Fruit fly (Drosophila melanogaster) whole organism, embryonic: ENCODE results near the gene Rsph1.

Experiments used
- CG10366 ChIP-seq: fragments of 200-800 bp; sonication (Bioruptor generic); IDR thresholded peaks from 2 replicates; pipeline ENCODE4 v1.3.6; 2022; ENCODE audit warnings: missing biosample characterization, missing genetic modification characterization
- CG10543 ChIP-seq: fragments of 200-800 bp; sonication (Bioruptor generic); optimal IDR thresholded peaks from 3 replicates; lab custom pipeline; 2017; ENCODE audit warnings: missing biosample characterization, mild to moderate bottlenecking, missing genetic modification characterization, moderate library complexity
- CG11247 ChIP-seq: fragments of 200-800 bp; sonication (Bioruptor generic); IDR thresholded peaks from 2 replicates; pipeline ENCODE4 v1.3.6; 2022; ENCODE audit warnings: missing biosample characterization, missing genetic modification characterization
- CG12155 ChIP-seq: fragments of 200-800 bp; sonication (Bioruptor generic); optimal IDR thresholded peaks from 3 replicates; lab custom pipeline; 2016; ENCODE audit warnings: missing biosample characterization, missing genetic modification characterization
- CG15073 ChIP-seq: fragments of 200-800 bp; sonication (Bioruptor generic); optimal IDR thresholded peaks from 2 replicates; lab custom pipeline; 2016; ENCODE audit warnings: missing biosample characterization, missing genetic modification characterization
- CG18011 ChIP-seq: fragments of 200-800 bp; sonication (Bioruptor generic); optimal IDR thresholded peaks from 2 replicates; lab custom pipeline; 2017; ENCODE audit warnings: missing biosample characterization, missing genetic modification characterization, mild to moderate bottlenecking, moderate library complexity, missing genotype
- CG18476 ChIP-seq: fragments of 200-800 bp; sonication (Bioruptor generic); optimal IDR thresholded peaks from 2 replicates; lab custom pipeline; 2016; ENCODE audit warnings: missing biosample characterization, mild to moderate bottlenecking, missing genetic modification characterization
- CG18619 ChIP-seq: fragments of 200-800 bp; sonication (Bioruptor generic); optimal IDR thresholded peaks from 3 replicates; lab custom pipeline; 2017; ENCODE audit warnings: missing biosample characterization, mild to moderate bottlenecking, missing genetic modification characterization
- CG2120 ChIP-seq: fragments of 200-800 bp; sonication (Bioruptor generic); optimal IDR thresholded peaks from 3 replicates; lab custom pipeline; 2016; ENCODE audit warnings: missing biosample characterization, missing genetic modification characterization
- CG2889 ChIP-seq: fragments of 200-800 bp; sonication (Bioruptor generic); IDR thresholded peaks from 3 replicates; pipeline ENCODE4 v1.3.6; 2022; ENCODE audit warnings: missing biosample characterization, missing genetic modification characterization
- CG32772 ChIP-seq: fragments of 200-800 bp; sonication (Bioruptor generic); IDR thresholded peaks from 2 replicates; pipeline ENCODE4 v1.3.6; 2022; ENCODE audit warnings: missing biosample characterization, missing genetic modification characterization
- CG3726 ChIP-seq: fragments of 200-800 bp; sonication (Bioruptor generic); IDR thresholded peaks from 3 replicates; pipeline ENCODE4, ENCODE4 v1.3.6; 2022; ENCODE audit warnings: missing biosample characterization, missing genetic modification characterization
- CG6683 ChIP-seq: fragments of 200-800 bp; sonication (Bioruptor generic); optimal IDR thresholded peaks from 2 replicates; lab custom pipeline; 2017; ENCODE audit warnings: missing biosample characterization, mild to moderate bottlenecking, missing genetic modification characterization, missing genetic modification reagents
- CG7963 ChIP-seq: fragments of 200-800 bp; sonication (Bioruptor generic); IDR thresholded peaks from 3 replicates; pipeline ENCODE4 v1.3.6; 2022; ENCODE audit warnings: missing biosample characterization, missing genetic modification characterization; ENCODE audit not compliant: partially characterized antibody
- CG7987 ChIP-seq: fragments of 200-800 bp; sonication (Bioruptor generic); optimal IDR thresholded peaks from 2 replicates; lab custom pipeline; 2018; ENCODE audit warnings: missing biosample characterization, mild to moderate bottlenecking, missing genetic modification characterization, moderate library complexity
- Dip2 ChIP-seq: fragments of 200-800 bp; sonication (Bioruptor generic); IDR thresholded peaks from 2 replicates; pipeline ENCODE4 v1.3.6; 2022; ENCODE audit warnings: missing biosample characterization, missing genetic modification characterization
- Drgx ChIP-seq: fragments of 200-800 bp; sonication (Bioruptor generic); IDR thresholded peaks from 2 replicates; pipeline ENCODE4 v1.3.6; 2022; ENCODE audit warnings: missing biosample characterization, missing genetic modification characterization
- Eip74EF ChIP-seq, 2 experiments: fragments of 200-800 bp in 1 of 2; fragments of >200 bp in 1 of 2; sonication (Bioruptor generic) in 1 of 2; optimal IDR thresholded peaks; 2 replicates each; lab custom pipeline; 2017 to 2019; ENCODE audit warnings: missing biosample characterization in 2 of 2, missing genetic modification characterization in 2 of 2, mild to moderate bottlenecking in 1 of 2, moderate library complexity in 1 of 2
- Fer2 ChIP-seq: fragments of 200-800 bp; sonication (Bioruptor generic); optimal IDR thresholded peaks from 2 replicates; lab custom pipeline; 2018; ENCODE audit warnings: missing biosample characterization, mild to moderate bottlenecking, missing genetic modification characterization, moderate library complexity
- Hey ChIP-seq: fragments of 200-800 bp; sonication (Bioruptor generic); optimal IDR thresholded peaks from 3 replicates; lab custom pipeline; 2018; ENCODE audit warnings: missing biosample characterization, mild to moderate bottlenecking, missing genetic modification characterization
- Hr78 ChIP-seq, 2 experiments: fragments of 200-800 bp in 1 of 2; fragments of >200 bp in 1 of 2; sonication (Bioruptor generic) in 1 of 2; optimal IDR thresholded peaks; 2 replicates each; lab custom pipeline; 2017 to 2019; ENCODE audit warnings: missing biosample characterization in 2 of 2, missing genetic modification characterization in 2 of 2, mild to moderate bottlenecking in 1 of 2, moderate library complexity in 1 of 2
- MESR4 ChIP-seq: fragments of 200-800 bp; sonication (Bioruptor generic); optimal IDR thresholded peaks from 2 replicates; lab custom pipeline; 2018; ENCODE audit warnings: missing biosample characterization, mild to moderate bottlenecking, missing genetic modification characterization, moderate library complexity
- Med ChIP-seq: fragments of 200-800 bp; sonication (Bioruptor generic); peaks from one replicate; lab custom pipeline; 2016; ENCODE audit warnings: missing biosample characterization, missing genetic modification characterization, mild to moderate bottlenecking, inconsistent platforms, moderate library complexity
- NC2α ChIP-seq: fragments of 200-800 bp; sonication (Bioruptor generic); optimal IDR thresholded peaks from 2 replicates; lab custom pipeline; 2016; ENCODE audit warnings: missing biosample characterization, missing genetic modification characterization
- ara ChIP-seq: fragments of 200-800 bp; sonication (Bioruptor generic); IDR thresholded peaks from 2 replicates; pipeline ENCODE4 v1.3.6; 2022; ENCODE audit warnings: missing biosample characterization, missing genetic modification characterization
- ash1 ChIP-seq: fragments of 200-800 bp; sonication (Bioruptor generic); optimal IDR thresholded peaks from 2 replicates; lab custom pipeline; 2018; ENCODE audit warnings: missing biosample characterization, mild to moderate bottlenecking, missing genetic modification characterization
- croc ChIP-seq: fragments of 200-800 bp; sonication (Bioruptor generic); conservative IDR thresholded peaks from 3 replicates; pipeline ENCODE4 v1.3.6; 2022; ENCODE audit warnings: missing biosample characterization, missing genetic modification characterization
- danr ChIP-seq: fragments of 200-800 bp; sonication (Bioruptor generic); IDR thresholded peaks from 2 replicates; pipeline ENCODE4 v1.3.6; 2022; ENCODE audit warnings: missing biosample characterization, missing genetic modification characterization
- exex ChIP-seq: fragments of 200-800 bp; sonication (Bioruptor generic); optimal IDR thresholded peaks from 4 replicates; lab custom pipeline; 2018; ENCODE audit warnings: missing biosample characterization, mild to moderate bottlenecking, missing genetic modification characterization, moderate library complexity
- gt ChIP-seq: fragments of 200-800 bp; sonication (Bioruptor generic); IDR thresholded peaks from 2 replicates; pipeline ENCODE4 v1.3.6; 2022; ENCODE audit warnings: missing biosample characterization, missing genetic modification characterization
- knrl ChIP-seq: fragments of 200-800 bp; sonication (Bioruptor generic); IDR thresholded peaks from 3 replicates; pipeline ENCODE4 v1.3.6; 2022; ENCODE audit warnings: missing biosample characterization, missing genetic modification characterization; ENCODE audit not compliant: partially characterized antibody
- lilli ChIP-seq: fragments of 200-800 bp; sonication (Bioruptor generic); optimal IDR thresholded peaks from 3 replicates; lab custom pipeline; 2016; ENCODE audit warnings: missing biosample characterization, missing genetic modification characterization
- p53 ChIP-seq: fragments of 200-800 bp; sonication (Bioruptor generic); optimal IDR thresholded peaks from 2 replicates; lab custom pipeline; 2016; ENCODE audit warnings: missing biosample characterization, missing genetic modification characterization
- peb ChIP-seq: fragments of 200-800 bp; sonication (Bioruptor generic); IDR thresholded peaks from 2 replicates; pipeline ENCODE4 v1.3.6; 2022; ENCODE audit warnings: missing biosample characterization, missing genetic modification characterization
- pita ChIP-seq: fragments of 200-800 bp; sonication (Bioruptor generic); optimal IDR thresholded peaks from 2 replicates; lab custom pipeline; 2017; ENCODE audit warnings: missing biosample characterization, mild to moderate bottlenecking, missing genetic modification characterization
- psq ChIP-seq: fragments of 200-800 bp; sonication (Bioruptor generic); optimal IDR thresholded peaks from 2 replicates; lab custom pipeline; 2017; ENCODE audit warnings: missing biosample characterization, missing genetic modification characterization
- shn ChIP-seq: fragments of 200-800 bp; sonication (Bioruptor generic); optimal IDR thresholded peaks from 3 replicates; lab custom pipeline; 2016; ENCODE audit warnings: missing biosample characterization, missing genetic modification characterization
- sim ChIP-seq: fragments of 200-800 bp; sonication (Bioruptor generic); IDR thresholded peaks from 2 replicates; pipeline ENCODE4 v1.3.6; 2022; ENCODE audit warnings: missing biosample characterization, missing genetic modification characterization
- sna ChIP-seq: fragments of 200-800 bp; sonication (Bioruptor generic); IDR thresholded peaks from 2 replicates; pipeline ENCODE4 v1.3.6; 2022; ENCODE audit warnings: missing biosample characterization, missing genetic modification characterization; ENCODE audit not compliant: partially characterized antibody
- tll ChIP-seq, 2 experiments: fragments of 200-800 bp in 1 of 2; fragments of >200 bp in 1 of 2; sonication (Bioruptor generic) in 1 of 2; optimal IDR thresholded peaks; 2 replicates each; lab custom pipeline; 2017 to 2019; ENCODE audit warnings: missing biosample characterization in 2 of 2, missing genetic modification characterization in 2 of 2, mild to moderate bottlenecking in 1 of 2, moderate library complexity in 1 of 2
- unc-4 ChIP-seq: fragments of 200-800 bp; sonication (Bioruptor generic); IDR thresholded peaks from 2 replicates; pipeline ENCODE4 v1.3.6; 2022; ENCODE audit warnings: missing biosample characterization, missing genetic modification characterization; ENCODE audit not compliant: partially characterized antibody
- zen ChIP-seq: fragments of 200-800 bp; sonication (Bioruptor generic); optimal IDR thresholded peaks from 3 replicates; lab custom pipeline; 2018; ENCODE audit warnings: missing biosample characterization, mild to moderate bottlenecking, missing genetic modification characterization, moderate library complexity

Rsph1 gene

dm6 chr2L:13206077-13206668 lies 22.9 kb downstream of the Rsph1 start (continued):
- TF ChIP-seq CG12155 (GFP tag; lab: Kevin White, UChicago): no peak
- TF ChIP-seq knrl (GFP tag; lab: Robert Waterston, UW): no peak
- no peak for TF ChIP-seq CG32772 (GFP tag; lab: Robert Waterston, UW)
- TF ChIP-seq shn: no peak
- no peak for TF ChIP-seq unc-4 (GFP tag; lab: Robert Waterston, UW)
- TF ChIP-seq CG10366: no peak
- no peak for TF ChIP-seq croc (GFP tag; lab: Robert Waterston, UW)
- no peak for TF ChIP-seq sim (GFP tag; lab: Robert Waterston, UW)
- TF ChIP-seq MESR4: no peak
- no peak for TF ChIP-seq psq (GFP tag; lab: Kevin White, UChicago)
- no peak for TF ChIP-seq CG18011 (GFP tag; lab: Kevin White, UChicago)
- no peak for TF ChIP-seq CG2120 (GFP tag; lab: Kevin White, UChicago)
- TF ChIP-seq Hey (tag; lab: Kevin White, UChicago): peak; percentile 61
- TF ChIP-seq sna (GFP tag; lab: Robert Waterston, UW): no peak
- TF ChIP-seq peb (GFP tag; lab: Robert Waterston, UW): no peak
- TF ChIP-seq Eip74EF (GFP tag; optimal IDR thresholded peaks at IDR 0.05; lab: Kevin White, UChicago): no peak
- peak; percentile 95 for TF ChIP-seq CG10543 (GFP tag; lab: Kevin White, UChicago)
- no peak for TF ChIP-seq CG11247 (GFP tag; lab: Robert Waterston, UW)
- TF ChIP-seq tll (GFP tag; optimal IDR thresholded peaks at IDR 0.05; lab: Kevin White, UChicago): no peak
- no peak for TF ChIP-seq CG18476 (GFP tag; lab: Kevin White, UChicago)
- TF ChIP-seq CG7987: peak; percentile 37
- TF ChIP-seq CG3726 (GFP tag; lab: Robert Waterston, UW): no peak
- TF ChIP-seq NC2α (GFP tag; lab: Kevin White, UChicago): no peak
- TF ChIP-seq p53: no peak
- no peak for TF ChIP-seq gt (GFP tag; lab: Robert Waterston, UW)
- no peak for TF ChIP-seq pita (GFP tag; lab: Kevin White, UChicago)
- TF ChIP-seq CG2889 (GFP tag; lab: Robert Waterston, UW): no peak
- TF ChIP-seq ara (GFP tag; lab: Robert Waterston, UW): no peak
- no peak for TF ChIP-seq CG18619 (GFP tag; lab: Kevin White, UChicago)
- peak; percentile 26 for TF ChIP-seq CG6683 (GFP tag; lab: Kevin White, UChicago)
- no peak for TF ChIP-seq CG15073 (GFP tag; lab: Kevin White, UChicago)
- peak; percentile 18 for TF ChIP-seq lilli (GFP tag; lab: Kevin White, UChicago)
- TF ChIP-seq Hr78 (GFP tag; optimal IDR thresholded peaks at IDR 0.05; lab: Kevin White, UChicago): no peak
- TF ChIP-seq danr (GFP tag; lab: Robert Waterston, UW): no peak
- TF ChIP-seq Fer2 (tag; lab: Kevin White, UChicago): no peak
- no peak for TF ChIP-seq Dip2 (GFP tag; lab: Robert Waterston, UW)
- TF ChIP-seq zen (tag; lab: Kevin White, UChicago): no peak

dm6 chr2L:13206857-13207463 lies 23.7 kb downstream of the Rsph1 start:
- no peak for TF ChIP-seq ash1 (GFP tag; lab: Kevin White, UChicago)
- TF ChIP-seq CG7963 (GFP tag; lab: Robert Waterston, UW): 0 out of 3 replicates have a peak, but pooled peaks have one; percentile 18
- peak; percentile 6 for TF ChIP-seq Med
- 0 out of 2 replicates have a peak, but pooled peaks have one; percentile 23 for TF ChIP-seq Drgx (GFP tag; lab: Robert Waterston, UW)
- peak; percentile 19 for TF ChIP-seq exex
